Worm (Caenorhabditis elegans) whole organism, L4 larva: Measurements from ENCODE around the gene Y102A11A.2.
"Not testable (repeated sequence)": the region's sequence is repeated elsewhere in the genome, so short reads cannot be mapped to it uniquely, and the experiment has no call there.

Experiments
- Y5F2A.4 ChIP-seq: fragments of 200-800 bp; sonication (Bioruptor generic); optimal IDR thresholded peaks from 2 replicates; lab custom pipeline; 2018; ENCODE audit warnings: mild to moderate bottlenecking, missing genetic modification characterization, missing compliant biosample characterization
- aly-2 ChIP-seq: sonication (generic microtip); optimal IDR thresholded peaks from 2 replicates; lab custom pipeline; 2018; ENCODE audit warnings: missing biosample characterization, missing genetic modification characterization
- ama-1 ChIP-seq: fragments of 150-350 bp; optimal IDR thresholded peaks from 2 replicates; lab custom pipeline; 2014; ENCODE audit warnings: inconsistent platforms, mixed read lengths
- ceh-82 ChIP-seq: sonication (generic microtip); optimal IDR thresholded peaks from 2 replicates; lab custom pipeline; 2017; ENCODE audit warnings: missing biosample characterization, missing genetic modification characterization
- ces-1 ChIP-seq: fragments of 150-350 bp; sonication (generic microtip); optimal IDR thresholded peaks from 4 replicates; lab custom pipeline; 2014; ENCODE audit warnings: missing biosample characterization, missing genetic modification reagents, missing genetic modification characterization
- cey-2 ChIP-seq: sonication (generic microtip); optimal IDR thresholded peaks from 3 replicates; lab custom pipeline; 2017; ENCODE audit warnings: missing genetic modification characterization, mild to moderate bottlenecking, missing compliant biosample characterization, antibody characterized with exemption, borderline replicate concordance; ENCODE audit not compliant: insufficient read depth
- egl-27 ChIP-seq: sonication (generic microtip); optimal IDR thresholded peaks from 3 replicates; lab custom pipeline; 2017; ENCODE audit warnings: missing biosample characterization, missing genetic modification reagents, missing genetic modification characterization
- jun-1 ChIP-seq: fragments of 150-350 bp; optimal IDR thresholded peaks from 2 replicates; lab custom pipeline; 2014; ENCODE audit warnings: missing biosample characterization, missing genetic modification reagents, missing genetic modification characterization
- lin-13 ChIP-seq: fragments of 150-350 bp; optimal IDR thresholded peaks from 2 replicates; lab custom pipeline; 2014; ENCODE audit warnings: missing biosample characterization, missing genetic modification reagents, missing genetic modification characterization
- nhr-10 ChIP-seq: fragments of 150-350 bp; optimal IDR thresholded peaks from 2 replicates; lab custom pipeline; 2014; ENCODE audit warnings: missing biosample characterization, missing genetic modification characterization
- nhr-25 ChIP-seq: sonication (generic microtip); optimal IDR thresholded peaks from 2 replicates; lab custom pipeline; 2017; ENCODE audit warnings: missing genetic modification characterization, mild to moderate bottlenecking, missing compliant biosample characterization, antibody characterized with exemption, moderate library complexity, borderline replicate concordance; ENCODE audit not compliant: insufficient read depth
- nhr-77 ChIP-seq: fragments of 150-350 bp; optimal IDR thresholded peaks from 2 replicates; lab custom pipeline; 2014; ENCODE audit warnings: missing biosample characterization, missing genetic modification characterization
- unc-130 ChIP-seq: sonication (generic microtip); optimal IDR thresholded peaks from 2 replicates; lab custom pipeline; 2016; ENCODE audit warnings: missing genetic modification reagents, missing genetic modification characterization, missing compliant biosample characterization
- ztf-11 ChIP-seq: fragments of 150-350 bp; optimal IDR thresholded peaks from 2 replicates; lab custom pipeline; 2014; ENCODE audit warnings: missing biosample characterization, missing genetic modification characterization

DNA sequence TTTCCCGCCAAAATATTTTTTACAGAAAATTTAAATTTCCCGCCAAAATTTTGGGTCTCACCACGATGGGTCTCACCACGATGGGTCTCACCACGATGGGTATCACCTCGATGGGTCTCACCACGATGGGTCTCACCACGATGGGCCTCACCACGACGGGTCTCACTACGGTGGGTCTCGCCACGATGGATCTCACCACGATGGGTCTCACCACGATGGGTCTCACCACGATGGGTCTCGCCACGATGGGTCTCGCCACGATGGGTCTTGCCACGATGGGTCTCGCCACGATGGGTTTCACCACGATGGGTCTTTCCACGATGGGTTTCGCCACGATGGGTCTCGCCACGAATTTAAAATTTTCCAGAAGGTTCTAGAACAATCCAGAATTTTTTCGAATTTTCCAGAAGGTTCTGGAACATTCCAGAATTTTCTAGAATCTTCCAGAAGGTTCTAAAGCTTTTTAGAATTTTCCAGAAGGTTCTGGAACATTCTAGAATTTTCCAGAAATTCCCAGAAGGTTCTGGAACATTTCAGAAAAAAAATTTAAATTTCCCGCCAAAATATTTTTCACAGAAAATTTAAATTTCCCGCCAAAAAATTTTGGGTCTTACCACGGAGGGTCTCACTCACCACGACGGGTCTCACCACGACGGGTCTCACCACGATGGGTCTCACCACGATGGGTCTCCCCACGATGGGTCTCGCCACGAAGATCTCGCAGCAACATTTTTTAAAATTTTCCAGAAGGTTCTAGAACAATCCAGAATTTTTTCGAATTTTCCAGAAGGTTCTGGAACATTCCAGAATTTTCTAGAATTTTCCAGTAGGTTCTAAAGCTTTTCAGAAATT, 32.3 kb downstream of the Y102A11A.2 start:
- TF ChIP-seq jun-1 (tag; lab: Kevin White, UChicago); ztf-11 (tag; lab: Kevin White, UChicago); nhr-10; ceh-82; aly-2 (tag; lab: Kevin White, UChicago); egl-27 (tag; lab: Kevin White, UChicago); Y5F2A.4; lin-13 (GFP tag; lab: Kevin White, UChicago); cey-2 (tag; lab: Kevin White, UChicago); ces-1 (GFP tag; lab: Kevin White, UChicago); nhr-77; ama-1 (lab: Kevin White, UChicago); unc-130; nhr-25 (tag; lab: Kevin White, UChicago): not testable (repeated sequence)
